Fruit fly (Drosophila melanogaster) whole organism, embryonic: ENCODE data around the gene beag.

Source experiments
- ATbp ChIP-seq: fragments of 200-800 bp; sonication (Bioruptor generic); optimal IDR thresholded peaks from 2 replicates; lab custom pipeline; 2017; ENCODE audit warnings: missing biosample characterization, mild to moderate bottlenecking, missing genetic modification characterization, missing genetic modification reagents
- Aef1 ChIP-seq: fragments of 200-800 bp; sonication (Bioruptor generic); IDR thresholded peaks from 3 replicates; pipeline ENCODE4 v1.3.6; 2022; ENCODE audit warnings: missing biosample characterization, missing genetic modification characterization
- Bdp1 ChIP-seq: fragments of 200-800 bp; sonication (Bioruptor generic); optimal IDR thresholded peaks from 3 replicates; lab custom pipeline; 2016; ENCODE audit warnings: missing biosample characterization, missing genetic modification characterization
- Bgb ChIP-seq: fragments of 200-800 bp; sonication (Bioruptor generic); IDR thresholded peaks from 2 replicates; pipeline ENCODE4 v1.3.6; 2022; ENCODE audit warnings: missing biosample characterization, missing genetic modification characterization; ENCODE audit not compliant: partially characterized antibody
- CG1024 ChIP-seq: fragments of 200-800 bp; sonication (Bioruptor generic); IDR thresholded peaks from 2 replicates; pipeline ENCODE4 v1.3.6; 2022; ENCODE audit warnings: missing biosample characterization, missing genetic modification characterization
- CG10565 ChIP-seq: fragments of 200-800 bp; sonication (Bioruptor generic); optimal IDR thresholded peaks from 3 replicates; lab custom pipeline; 2016; ENCODE audit warnings: missing biosample characterization, mild to moderate bottlenecking, missing genetic modification characterization
- CG11696 ChIP-seq: fragments of 200-800 bp; sonication (Bioruptor generic); IDR thresholded peaks from 2 replicates; pipeline ENCODE4 v1.3.6; 2022; ENCODE audit warnings: missing biosample characterization, missing genetic modification characterization
- CG1602 ChIP-seq: fragments of 200-800 bp; sonication (Bioruptor generic); optimal IDR thresholded peaks from 3 replicates; lab custom pipeline; 2016; ENCODE audit warnings: missing biosample characterization, missing genetic modification characterization
- CG17612 ChIP-seq: fragments of 200-800 bp; sonication (Bioruptor generic); IDR thresholded peaks from 2 replicates; pipeline ENCODE4 v1.3.6; 2022; ENCODE audit warnings: missing biosample characterization, missing genetic modification characterization
- CG18476 ChIP-seq: fragments of 200-800 bp; sonication (Bioruptor generic); optimal IDR thresholded peaks from 2 replicates; lab custom pipeline; 2016; ENCODE audit warnings: missing biosample characterization, mild to moderate bottlenecking, missing genetic modification characterization
- CG18619 ChIP-seq: fragments of 200-800 bp; sonication (Bioruptor generic); optimal IDR thresholded peaks from 3 replicates; lab custom pipeline; 2017; ENCODE audit warnings: missing biosample characterization, mild to moderate bottlenecking, missing genetic modification characterization
- CG2202 ChIP-seq: fragments of 200-800 bp; sonication (Bioruptor generic); optimal IDR thresholded peaks from 2 replicates; lab custom pipeline; 2018; ENCODE audit warnings: missing biosample characterization, mild to moderate bottlenecking, missing genetic modification characterization
- CG32772 ChIP-seq: fragments of 200-800 bp; sonication (Bioruptor generic); IDR thresholded peaks from 2 replicates; pipeline ENCODE4 v1.3.6; 2022; ENCODE audit warnings: missing biosample characterization, missing genetic modification characterization
- CG3281 ChIP-seq: fragments of 200-800 bp; sonication (Bioruptor generic); optimal IDR thresholded peaks from 3 replicates; lab custom pipeline; 2017; ENCODE audit warnings: missing biosample characterization, mild to moderate bottlenecking, missing genetic modification characterization
- CG3838 ChIP-seq: fragments of 200-800 bp; sonication (Bioruptor generic); optimal IDR thresholded peaks from 3 replicates; lab custom pipeline; 2016; ENCODE audit warnings: missing biosample characterization, missing genetic modification characterization
- CG4707 ChIP-seq: fragments of 200-800 bp; sonication (Bioruptor generic); optimal IDR thresholded peaks from 2 replicates; lab custom pipeline; 2018; ENCODE audit warnings: missing biosample characterization, mild to moderate bottlenecking, missing genetic modification characterization, moderate library complexity
- CG6683 ChIP-seq: fragments of 200-800 bp; sonication (Bioruptor generic); optimal IDR thresholded peaks from 2 replicates; lab custom pipeline; 2017; ENCODE audit warnings: missing biosample characterization, mild to moderate bottlenecking, missing genetic modification characterization, missing genetic modification reagents
- CG6854 ChIP-seq: fragments of 200-800 bp; sonication (Bioruptor generic); optimal IDR thresholded peaks from 3 replicates; lab custom pipeline; 2017; ENCODE audit warnings: missing biosample characterization, mild to moderate bottlenecking, missing genetic modification characterization
- CG7745 ChIP-seq: fragments of 200-800 bp; sonication (Bioruptor generic); optimal IDR thresholded peaks from 2 replicates; lab custom pipeline; 2018; ENCODE audit warnings: missing biosample characterization, mild to moderate bottlenecking, missing genetic modification characterization, moderate library complexity
- CG8765 ChIP-seq: fragments of 200-800 bp; sonication (Bioruptor generic); IDR thresholded peaks from 2 replicates; pipeline ENCODE4 v1.3.6; 2022; ENCODE audit warnings: missing biosample characterization, missing genetic modification characterization
- CG9727 ChIP-seq: fragments of 200-800 bp; sonication (Bioruptor generic); optimal IDR thresholded peaks from 3 replicates; lab custom pipeline; 2017; ENCODE audit warnings: missing biosample characterization, mild to moderate bottlenecking, missing genetic modification characterization
- CG9797 ChIP-seq: fragments of 200-800 bp; sonication (Bioruptor generic); optimal IDR thresholded peaks from 3 replicates; lab custom pipeline; 2018; ENCODE audit warnings: missing biosample characterization, mild to moderate bottlenecking, missing genetic modification characterization
- Camta ChIP-seq: fragments of 200-800 bp; sonication (Bioruptor generic); optimal IDR thresholded peaks from 2 replicates; lab custom pipeline; 2016; ENCODE audit warnings: missing biosample characterization, missing genetic modification characterization
- D19A ChIP-seq: fragments of 200-800 bp; optimal IDR thresholded peaks from 3 replicates; lab custom pipeline; 2019; ENCODE audit warnings: missing biosample characterization, mild to moderate bottlenecking, missing genetic modification characterization, moderate library complexity
- Dip2 ChIP-seq: fragments of 200-800 bp; sonication (Bioruptor generic); IDR thresholded peaks from 2 replicates; pipeline ENCODE4 v1.3.6; 2022; ENCODE audit warnings: missing biosample characterization, missing genetic modification characterization
- MTF-1 ChIP-seq: fragments of 200-800 bp; sonication (Bioruptor generic); optimal IDR thresholded peaks from 2 replicates; lab custom pipeline; 2018; ENCODE audit warnings: missing biosample characterization, mild to moderate bottlenecking, missing genetic modification characterization, borderline replicate concordance
- Max ChIP-seq: fragments of 200-800 bp; sonication (Bioruptor generic); optimal IDR thresholded peaks from 2 replicates; lab custom pipeline; 2016; ENCODE audit warnings: missing biosample characterization, mild to moderate bottlenecking, missing genetic modification characterization
- Mes4 ChIP-seq: fragments of 200-800 bp; sonication (Bioruptor generic); optimal IDR thresholded peaks from 2 replicates; lab custom pipeline; 2016; ENCODE audit warnings: missing biosample characterization, missing genetic modification characterization
- Oli ChIP-seq: fragments of 200-800 bp; sonication (Bioruptor generic); optimal IDR thresholded peaks from 2 replicates; lab custom pipeline; 2018; ENCODE audit warnings: missing biosample characterization, mild to moderate bottlenecking, missing genetic modification characterization, moderate library complexity
- Optix ChIP-seq: fragments of 200-800 bp; sonication (Bioruptor generic); IDR thresholded peaks from 3 replicates; pipeline ENCODE4 v1.3.6; 2022; ENCODE audit warnings: missing biosample characterization, missing genetic modification characterization
- PHDP ChIP-seq: fragments of 200-800 bp; sonication (Bioruptor generic); optimal IDR thresholded peaks from 3 replicates; lab custom pipeline; 2018; ENCODE audit warnings: missing biosample characterization, mild to moderate bottlenecking, missing genetic modification characterization, moderate library complexity
- Usf ChIP-seq: fragments of 200-800 bp; sonication (Bioruptor generic); optimal IDR thresholded peaks from 2 replicates; lab custom pipeline; 2017; ENCODE audit warnings: missing genotype, missing biosample characterization, missing genetic modification characterization
- Xrp1 ChIP-seq: fragments of 200-800 bp; sonication (Bioruptor generic); IDR thresholded peaks from 2 replicates; pipeline ENCODE4 v1.3.6; 2022; ENCODE audit warnings: missing biosample characterization, missing genetic modification characterization
- al ChIP-seq: fragments of 200-800 bp; sonication (Bioruptor generic); IDR thresholded peaks from 2 replicates; pipeline ENCODE4 v1.3.6; 2022; ENCODE audit warnings: missing biosample characterization, missing genetic modification characterization
- bsh ChIP-seq, 2 experiments: fragments of 200-800 bp; sonication (Bioruptor generic); optimal IDR thresholded peaks; 2 replicates each; lab custom pipeline; 2017 to 2018; ENCODE audit warnings: mild to moderate bottlenecking in 2 of 2, missing biosample characterization in 2 of 2, missing genetic modification characterization in 2 of 2, moderate library complexity in 1 of 2
- cas ChIP-seq: fragments of 200-800 bp; sonication (Bioruptor generic); IDR thresholded peaks from 2 replicates; pipeline ENCODE4 v1.3.6; 2022; ENCODE audit warnings: missing biosample characterization, missing genetic modification characterization
- caup ChIP-seq: fragments of 200-800 bp; sonication (Bioruptor generic); optimal IDR thresholded peaks from 3 replicates; lab custom pipeline; 2017; ENCODE audit warnings: missing biosample characterization, mild to moderate bottlenecking, missing genetic modification characterization, moderate library complexity; ENCODE audit not compliant: severe bottlenecking
- crp ChIP-seq, 2 experiments: fragments of 200-800 bp; sonication (Bioruptor generic); optimal IDR thresholded peaks; 2 replicates in 1 of 2; 3 replicates in 1 of 2; lab custom pipeline; 2017; ENCODE audit warnings: missing biosample characterization in 2 of 2, missing genetic modification characterization in 2 of 2, mild to moderate bottlenecking in 1 of 2, moderate library complexity in 1 of 2
- dpn ChIP-seq, 2 experiments: fragments of 200-800 bp; sonication (Bioruptor generic); optimal IDR thresholded peaks; 3 replicates each; lab custom pipeline; 2016; ENCODE audit warnings: missing biosample characterization in 2 of 2, missing genetic modification characterization in 2 of 2
- grau ChIP-seq: fragments of 200-800 bp; optimal IDR thresholded peaks from 3 replicates; lab custom pipeline; 2019; ENCODE audit warnings: missing biosample characterization, mild to moderate bottlenecking, missing genetic modification characterization, moderate library complexity
- gsb-n ChIP-seq: fragments of 200-800 bp; sonication (Bioruptor generic); optimal IDR thresholded peaks from 3 replicates; lab custom pipeline; 2018; ENCODE audit warnings: missing biosample characterization, mild to moderate bottlenecking, missing genetic modification characterization
- hb ChIP-seq: fragments of 200-800 bp; sonication (Bioruptor generic); IDR thresholded peaks from 3 replicates; pipeline ENCODE4 v1.3.6; 2022; ENCODE audit warnings: missing biosample characterization, missing genetic modification characterization; ENCODE audit not compliant: partially characterized antibody
- lmd ChIP-seq: fragments of 200-800 bp; sonication (Bioruptor generic); IDR thresholded peaks from 2 replicates; pipeline ENCODE4 v1.3.6; 2022; ENCODE audit warnings: missing biosample characterization, missing genetic modification characterization
- psq ChIP-seq: fragments of 200-800 bp; sonication (Bioruptor generic); optimal IDR thresholded peaks from 2 replicates; lab custom pipeline; 2017; ENCODE audit warnings: missing biosample characterization, missing genetic modification characterization
- pzg ChIP-seq: fragments of 200-800 bp; sonication (Bioruptor generic); optimal IDR thresholded peaks from 3 replicates; lab custom pipeline; 2018; ENCODE audit warnings: missing biosample characterization, mild to moderate bottlenecking, missing genetic modification characterization, moderate library complexity
- row ChIP-seq: fragments of 200-800 bp; sonication (Bioruptor generic); IDR thresholded peaks from 3 replicates; pipeline ENCODE4 v1.3.6; 2022; ENCODE audit warnings: missing biosample characterization, missing genetic modification characterization
- sens-2 ChIP-seq: fragments of 200-800 bp; sonication (Bioruptor generic); IDR thresholded peaks from 2 replicates; pipeline ENCODE4 v1.3.6; 2022; ENCODE audit warnings: missing biosample characterization, missing genetic modification characterization
- sna ChIP-seq: fragments of 200-800 bp; sonication (Bioruptor generic); IDR thresholded peaks from 2 replicates; pipeline ENCODE4 v1.3.6; 2022; ENCODE audit warnings: missing biosample characterization, missing genetic modification characterization; ENCODE audit not compliant: partially characterized antibody
- vnd ChIP-seq: fragments of 200-800 bp; sonication (Bioruptor generic); IDR thresholded peaks from 3 replicates; pipeline ENCODE4 v1.3.6; 2022; ENCODE audit warnings: missing biosample characterization, missing genetic modification characterization; ENCODE audit not compliant: partially characterized antibody

The beag gene

DNA sequence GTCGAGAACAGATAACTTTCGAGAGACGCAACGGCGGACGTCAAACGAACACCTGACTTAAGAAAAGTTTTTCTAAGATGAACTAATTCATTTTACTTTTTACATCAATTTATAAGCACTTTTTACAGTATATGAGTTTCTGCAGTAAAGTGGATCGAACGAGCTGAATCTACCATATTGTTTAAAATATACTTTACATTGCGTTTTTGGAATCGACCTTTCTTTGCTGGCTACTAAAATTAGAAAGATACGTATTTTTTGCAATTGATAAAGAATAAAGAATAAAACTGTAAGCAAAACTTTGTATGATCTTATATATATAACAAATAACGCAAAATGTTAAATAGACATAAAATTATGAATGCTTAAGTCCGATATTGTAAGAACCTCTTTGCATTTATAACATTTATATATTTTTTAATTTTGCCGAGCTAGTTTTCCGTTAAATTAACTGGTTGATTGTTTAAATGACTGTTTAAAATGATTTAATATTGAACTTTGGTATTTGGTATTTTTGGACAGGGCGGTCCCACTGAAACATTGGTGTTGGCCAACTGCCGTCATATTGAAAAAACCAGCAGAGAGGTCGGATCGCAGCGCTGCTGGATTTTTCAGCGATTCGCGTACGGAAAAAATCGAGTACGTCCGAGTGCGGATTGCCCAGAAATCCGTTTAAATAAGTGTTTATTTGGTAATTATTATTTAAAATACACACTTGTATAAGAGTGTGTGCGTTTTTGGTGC is 12.8 kb downstream of the beag start, which contains the start of gene Kdm2 (continued):
- TF ChIP-seq Usf (no peak), caup (GFP tag; lab: Kevin White, UChicago) (peak; percentile 9), CG1602 (GFP tag; lab: Kevin White, UChicago) (no peak), CG18476 (GFP tag; lab: Kevin White, UChicago) (no peak), CG6854 (no peak), Dip2 (GFP tag; lab: Robert Waterston, UW) (no peak), CG17612 (GFP tag; lab: Robert Waterston, UW) (no peak), lmd (GFP tag; lab: Robert Waterston, UW) (no peak), hb (no peak), crp (GFP tag; optimal IDR thresholded peaks at IDR 0.05; lab: Kevin White, UChicago) (no peak), ATbp (GFP tag; lab: Kevin White, UChicago) (no peak), Oli (tag; lab: Kevin White, UChicago) (no peak), CG9797 (peak; percentile 70), Bgb (GFP tag; lab: Robert Waterston, UW) (no peak), PHDP (tag; lab: Kevin White, UChicago) (no peak), CG2202 (tag; lab: Kevin White, UChicago) (no peak), CG6683 (no peak), Mes4 (GFP tag; lab: Kevin White, UChicago) (no peak), Optix (no peak), CG32772 (GFP tag; lab: Robert Waterston, UW) (no peak), vnd (no peak), Camta (GFP tag; lab: Kevin White, UChicago) (peak; percentile 18), CG3281 (GFP tag; lab: Kevin White, UChicago) (peak; percentile 38), sens-2 (GFP tag; lab: Robert Waterston, UW) (no peak), Xrp1 (GFP tag; lab: Robert Waterston, UW) (no peak), CG7745 (tag; lab: Kevin White, UChicago) (peak; percentile 18), al (GFP tag; lab: Robert Waterston, UW) (no peak), sna (GFP tag; lab: Robert Waterston, UW) (no peak), grau (tag; lab: Kevin White, UChicago) (peak; percentile 27), MTF-1 (GFP tag; lab: Kevin White, UChicago) (peak; percentile 63), bsh (GFP tag; optimal IDR thresholded peaks at IDR 0.05; lab: Kevin White, UChicago) (peak in 1 of 2 experiments; percentile 10), dpn (GFP tag; optimal IDR thresholded peaks at IDR 0.05; lab: Kevin White, UChicago) (no peak), Bdp1 (GFP tag; lab: Kevin White, UChicago) (no peak), CG10565 (GFP tag; lab: Kevin White, UChicago) (no peak), CG3838 (no peak), cas (GFP tag; lab: Robert Waterston, UW) (no peak), gsb-n (tag; lab: Kevin White, UChicago) (peak; percentile 30), D19A (tag; lab: Kevin White, UChicago) (no peak), Aef1 (GFP tag; lab: Robert Waterston, UW) (no peak), CG8765 (GFP tag; lab: Robert Waterston, UW) (no peak), CG18619 (GFP tag; lab: Kevin White, UChicago) (no peak), CG1024 (GFP tag; lab: Robert Waterston, UW) (no peak), CG4707 (no peak), CG11696 (GFP tag; lab: Robert Waterston, UW) (no peak), CG9727 (GFP tag; lab: Kevin White, UChicago) (no peak), pzg (GFP tag; lab: Kevin White, UChicago) (peak; percentile 67), Max (GFP tag; lab: Kevin White, UChicago) (peak; percentile 14), row (GFP tag; lab: Robert Waterston, UW) (no peak), psq (GFP tag; lab: Kevin White, UChicago) (no peak)
